Fruit fly (Drosophila melanogaster): ENCODE data around the gene Nnf1b.

Gene Nnf1b

dm6 chr2L:857897-858517 lies 47.6 kb downstream of the Nnf1b start (continued):
- TF ChIP-seq her (GFP tag; optimal IDR thresholded peaks at IDR 0.05) (peak; percentile 33), bab2 (GFP tag; optimal IDR thresholded peaks at IDR 0.05) (peak; percentile 30), CG1832 (GFP tag; optimal IDR thresholded peaks at IDR 0.05) (no peak), Mrtf (GFP tag; IDR thresholded peaks at IDR 0.05) (peak; percentile 44; the same call in 1 of the 3 replicates), ssp (GFP tag; IDR thresholded peaks at IDR 0.05) (0 out of 2 replicates have a peak, but pooled peaks have one; percentile 12), sr (GFP tag; IDR thresholded peaks at IDR 0.05) (no peak), CG6175 (GFP tag; IDR thresholded peaks at IDR 0.05) (no peak), H15 (GFP tag; IDR thresholded peaks at IDR 0.05) (peak; percentile 64; the same call in 2 of the 3 replicates), ac (GFP tag; optimal IDR thresholded peaks at IDR 0.05) (no peak), grau (tag; optimal IDR thresholded peaks at IDR 0.05) (peak; percentile 45), NFAT (GFP tag; IDR thresholded peaks at IDR 0.05) (no peak), knrl (GFP tag; IDR thresholded peaks at IDR 0.05; ENCODE audit: partially characterized antibody) (no peak), esg (GFP tag; conservative IDR thresholded peaks at IDR 0.05) (peak; percentile 61), CG30020 (tag; optimal IDR thresholded peaks at IDR 0.05) (no peak), D (optimal IDR thresholded peaks at IDR 0.05) (no peak), D (GFP tag; optimal IDR thresholded peaks at IDR 0.05) (peak; percentile 41), Xbp1 (GFP tag; optimal IDR thresholded peaks at IDR 0.05) (peak; percentile 72), nmo (GFP tag; optimal IDR thresholded peaks at IDR 0.05) (peak; percentile 32), Scr (GFP tag; IDR thresholded peaks at IDR 0.05; ENCODE audit: partially characterized antibody) (no peak), CG9876 (GFP tag; optimal IDR thresholded peaks at IDR 0.05) (no peak), D19A (tag; optimal IDR thresholded peaks at IDR 0.05) (peak; percentile 16), Lhr (GFP tag; optimal IDR thresholded peaks at IDR 0.05) (no peak), Aef1 (GFP tag; IDR thresholded peaks at IDR 0.05) (peak; percentile 57; the same call in 2 of the 3 replicates), Camta (GFP tag; optimal IDR thresholded peaks at IDR 0.05) (peak; percentile 44), Dbx (GFP tag; IDR thresholded peaks at IDR 0.05) (no peak), D19B (GFP tag; optimal IDR thresholded peaks at IDR 0.05) (no peak), dysf (GFP tag; IDR thresholded peaks at IDR 0.05) (peak; percentile 71), zf30C (GFP tag; optimal IDR thresholded peaks at IDR 0.05) (peak; percentile 40), Atf6 (GFP tag; IDR thresholded peaks at IDR 0.05) (peak; percentile 75; the same call in 1 of the 2 replicates), Ets65A (GFP tag) (peak; percentile 46), sd (tag; optimal IDR thresholded peaks at IDR 0.05) (no peak), CG1603 (tag; optimal IDR thresholded peaks at IDR 0.05) (peak; percentile 82), CG10366 (GFP tag; IDR thresholded peaks at IDR 0.05) (peak; percentile 64), usp (GFP tag; optimal IDR thresholded peaks at IDR 0.05) (no peak), CG7745 (tag; optimal IDR thresholded peaks at IDR 0.05) (no peak), BEAF-32 (GFP tag; optimal IDR thresholded peaks at IDR 0.05) (no peak), sisA (GFP tag; IDR thresholded peaks at IDR 0.05) (peak; percentile 76), chinmo (GFP tag; IDR thresholded peaks at IDR 0.05; ENCODE audit: partially characterized antibody) (0 out of 4 replicates have a peak, but pooled peaks have one; percentile 53), Opbp (GFP tag; IDR thresholded peaks at IDR 0.05; ENCODE audit: partially characterized antibody) (no peak), CG31224 (GFP tag; IDR thresholded peaks at IDR 0.05) (peak; percentile 36; the same call in 1 of the 2 replicates), CG7357 (GFP tag; IDR thresholded peaks at IDR 0.05) (no peak), salm (tag; optimal IDR thresholded peaks at IDR 0.05) (peak; percentile 33), CG6654 (GFP tag; optimal IDR thresholded peaks at IDR 0.05) (no peak), Lpt (GFP tag; optimal IDR thresholded peaks at IDR 0.05) (no peak), CG1602 (GFP tag; optimal IDR thresholded peaks at IDR 0.05) (peak; percentile 30), CG15696 (tag; optimal IDR thresholded peaks at IDR 0.05) (no peak), lbe (GFP tag; optimal IDR thresholded peaks at IDR 0.05) (no peak), CG10209 (GFP tag; optimal IDR thresholded peaks at IDR 0.05) (peak; percentile 47), Ssrp (tag; optimal IDR thresholded peaks at IDR 0.05) (peak; percentile 37), unpg (GFP tag; optimal IDR thresholded peaks at IDR 0.05) (peak; percentile 55)

Measured in whole organism, embryonic.